Fruit fly (Drosophila melanogaster) whole organism, embryonic: Measurements from ENCODE around the gene Gmap.

ENCODE experiments used
- Bteb2 ChIP-seq: fragments of 200-800 bp; sonication (Bioruptor generic); optimal IDR thresholded peaks from 2 replicates; lab custom pipeline; 2016; ENCODE audit warnings: missing biosample characterization, missing genetic modification characterization
- CG12219 ChIP-seq: fragments of 200-800 bp; sonication (Bioruptor generic); optimal IDR thresholded peaks from 3 replicates; lab custom pipeline; 2018; ENCODE audit warnings: missing biosample characterization, mild to moderate bottlenecking, missing genetic modification characterization
- CG15601 ChIP-seq: fragments of 200-800 bp; sonication (Bioruptor generic); optimal IDR thresholded peaks from 3 replicates; lab custom pipeline; 2019; ENCODE audit warnings: missing biosample characterization, mild to moderate bottlenecking, missing genetic modification characterization, moderate library complexity
- CG17385 ChIP-seq: fragments of 200-800 bp; sonication (Bioruptor generic); optimal IDR thresholded peaks from 3 replicates; lab custom pipeline; 2018; ENCODE audit warnings: missing biosample characterization, mild to moderate bottlenecking, missing genetic modification characterization
- CG2202 ChIP-seq: fragments of 200-800 bp; sonication (Bioruptor generic); optimal IDR thresholded peaks from 2 replicates; lab custom pipeline; 2018; ENCODE audit warnings: missing biosample characterization, mild to moderate bottlenecking, missing genetic modification characterization
- CG2875 ChIP-seq: fragments of 200-800 bp; sonication (Bioruptor generic); optimal IDR thresholded peaks from 2 replicates; lab custom pipeline; 2017; ENCODE audit warnings: missing biosample characterization, mild to moderate bottlenecking, missing genetic modification characterization, missing genetic modification reagents
- CG3065 ChIP-seq: fragments of 200-800 bp; sonication (Bioruptor generic); optimal IDR thresholded peaks from 2 replicates; lab custom pipeline; 2016; ENCODE audit warnings: missing biosample characterization, missing genetic modification characterization
- CG34422 ChIP-seq: fragments of 200-800 bp; sonication (Bioruptor generic); IDR thresholded peaks from 3 replicates; pipeline ENCODE4 v1.3.6; 2022; ENCODE audit warnings: missing biosample characterization, missing genetic modification characterization
- CG4424 ChIP-seq: fragments of 200-800 bp; sonication (Bioruptor generic); optimal IDR thresholded peaks from 3 replicates; lab custom pipeline; 2016; ENCODE audit warnings: missing biosample characterization, missing genetic modification characterization
- CG4617 ChIP-seq: fragments of 200-800 bp; sonication (Bioruptor generic); optimal IDR thresholded peaks from 3 replicates; lab custom pipeline; 2016; ENCODE audit warnings: missing biosample characterization, missing genetic modification characterization, borderline replicate concordance
- CG6689 ChIP-seq: fragments of 200-800 bp; sonication (Bioruptor generic); IDR thresholded peaks from 2 replicates; pipeline ENCODE4 v1.3.6; 2022; ENCODE audit warnings: missing biosample characterization, missing genetic modification characterization
- CG6765 ChIP-seq: fragments of 200-800 bp; sonication (Bioruptor generic); optimal IDR thresholded peaks from 3 replicates; lab custom pipeline; 2017; ENCODE audit warnings: missing biosample characterization, mild to moderate bottlenecking, missing genetic modification characterization
- CG7786 ChIP-seq: fragments of 200-800 bp; sonication (Bioruptor generic); optimal IDR thresholded peaks from 2 replicates; lab custom pipeline; 2016; ENCODE audit warnings: missing biosample characterization, missing genetic modification characterization
- CG7987 ChIP-seq: fragments of 200-800 bp; sonication (Bioruptor generic); optimal IDR thresholded peaks from 2 replicates; lab custom pipeline; 2018; ENCODE audit warnings: missing biosample characterization, mild to moderate bottlenecking, missing genetic modification characterization, moderate library complexity
- CG9437 ChIP-seq: fragments of 200-800 bp; sonication (Bioruptor generic); optimal IDR thresholded peaks from 2 replicates; lab custom pipeline; 2018; ENCODE audit warnings: missing biosample characterization, mild to moderate bottlenecking, missing genetic modification characterization
- CG9797 ChIP-seq: fragments of 200-800 bp; sonication (Bioruptor generic); optimal IDR thresholded peaks from 3 replicates; lab custom pipeline; 2018; ENCODE audit warnings: missing biosample characterization, mild to moderate bottlenecking, missing genetic modification characterization
- CrebB ChIP-seq: fragments of 200-800 bp; sonication (Bioruptor generic); optimal IDR thresholded peaks from 3 replicates; lab custom pipeline; 2018; ENCODE audit warnings: missing biosample characterization, mild to moderate bottlenecking, missing genetic modification characterization
- Doc3 ChIP-seq: fragments of 200-800 bp; sonication (Bioruptor generic); IDR thresholded peaks from 3 replicates; pipeline ENCODE4 v1.3.6; 2022; ENCODE audit warnings: missing biosample characterization, missing genetic modification characterization; ENCODE audit not compliant: partially characterized antibody
- E2f2 ChIP-seq: fragments of 200-800 bp; sonication (Bioruptor generic); IDR thresholded peaks from 2 replicates; pipeline ENCODE4 v1.3.6; 2022; ENCODE audit warnings: missing biosample characterization, missing genetic modification characterization
- Ets65A ChIP-seq: fragments of 200-800 bp; sonication (Bioruptor generic); peaks from one replicate; lab custom pipeline; 2016; ENCODE audit warnings: missing biosample characterization, missing genetic modification characterization
- Fer1 ChIP-seq: fragments of 200-800 bp; sonication (Bioruptor generic); optimal IDR thresholded peaks from 2 replicates; lab custom pipeline; 2017; ENCODE audit warnings: missing biosample characterization, mild to moderate bottlenecking, missing genetic modification characterization
- H15 ChIP-seq: fragments of 200-800 bp; sonication (Bioruptor generic); IDR thresholded peaks from 3 replicates; pipeline ENCODE4 v1.3.6; 2022; ENCODE audit warnings: missing biosample characterization, missing genetic modification characterization
- Hr39 ChIP-seq: fragments of >200 bp; optimal IDR thresholded peaks from 2 replicates; lab custom pipeline; 2017
- Lhr ChIP-seq: fragments of 200-800 bp; sonication (Bioruptor generic); optimal IDR thresholded peaks from 3 replicates; lab custom pipeline; 2017; ENCODE audit warnings: mild to moderate bottlenecking, missing biosample characterization, missing genetic modification reagents, missing genetic modification characterization
- Lim3 ChIP-seq: fragments of 200-800 bp; sonication (Bioruptor generic); IDR thresholded peaks from 2 replicates; pipeline ENCODE4 v1.3.6; 2022; ENCODE audit warnings: missing biosample characterization, missing genetic modification characterization
- NC2β ChIP-seq: fragments of 200-800 bp; sonication (Bioruptor generic); optimal IDR thresholded peaks from 2 replicates; lab custom pipeline; 2016; ENCODE audit warnings: missing biosample characterization, missing genetic modification characterization
- Nf-YA ChIP-seq: fragments of 200-800 bp; sonication (Bioruptor generic); IDR thresholded peaks from 2 replicates; pipeline ENCODE4 v1.3.6; 2022; ENCODE audit warnings: missing biosample characterization, missing genetic modification characterization
- Sry-β ChIP-seq: fragments of 200-800 bp; sonication (Bioruptor generic); optimal IDR thresholded peaks from 2 replicates; lab custom pipeline; 2018; ENCODE audit warnings: missing biosample characterization, mild to moderate bottlenecking, missing genetic modification characterization, moderate library complexity
- Xrp1 ChIP-seq: fragments of 200-800 bp; sonication (Bioruptor generic); IDR thresholded peaks from 2 replicates; pipeline ENCODE4 v1.3.6; 2022; ENCODE audit warnings: missing biosample characterization, missing genetic modification characterization
- abd-A ChIP-seq: fragments of 200-800 bp; sonication (Bioruptor generic); optimal IDR thresholded peaks from 3 replicates; lab custom pipeline; 2019; ENCODE audit warnings: missing biosample characterization, mild to moderate bottlenecking, missing genetic modification characterization, moderate library complexity
- aop ChIP-seq: fragments of 200-800 bp; sonication (Bioruptor generic); IDR thresholded peaks from 2 replicates; pipeline ENCODE4 v1.3.6; 2022; ENCODE audit warnings: missing biosample characterization, missing genetic modification characterization
- ash1 ChIP-seq: fragments of 200-800 bp; sonication (Bioruptor generic); optimal IDR thresholded peaks from 2 replicates; lab custom pipeline; 2018; ENCODE audit warnings: missing biosample characterization, mild to moderate bottlenecking, missing genetic modification characterization
- bab2 ChIP-seq: fragments of 200-800 bp; sonication (Bioruptor generic); optimal IDR thresholded peaks from 2 replicates; lab custom pipeline; 2016; ENCODE audit warnings: missing biosample characterization, missing genetic modification characterization
- bigmax ChIP-seq: fragments of 200-800 bp; sonication (Bioruptor generic); optimal IDR thresholded peaks from 2 replicates; lab custom pipeline; 2018; ENCODE audit warnings: missing biosample characterization, mild to moderate bottlenecking, missing genetic modification characterization
- caup ChIP-seq: fragments of 200-800 bp; sonication (Bioruptor generic); optimal IDR thresholded peaks from 3 replicates; lab custom pipeline; 2017; ENCODE audit warnings: missing biosample characterization, mild to moderate bottlenecking, missing genetic modification characterization, moderate library complexity; ENCODE audit not compliant: severe bottlenecking
- dmrt99B ChIP-seq: fragments of 200-800 bp; sonication (Bioruptor generic); optimal IDR thresholded peaks from 2 replicates; lab custom pipeline; 2018; ENCODE audit warnings: missing biosample characterization, mild to moderate bottlenecking, missing genetic modification characterization, moderate library complexity
- eyg ChIP-seq: fragments of 200-800 bp; sonication (Bioruptor generic); optimal IDR thresholded peaks from 3 replicates; lab custom pipeline; 2016; ENCODE audit warnings: missing biosample characterization, missing genetic modification characterization
- gcm2 ChIP-seq: fragments of 200-800 bp; sonication (Bioruptor generic); optimal IDR thresholded peaks from 2 replicates; lab custom pipeline; 2016; ENCODE audit warnings: missing biosample characterization, missing genetic modification characterization
- gro ChIP-seq: fragments of 200-800 bp; sonication (Bioruptor generic); optimal IDR thresholded peaks from 2 replicates; lab custom pipeline; 2016; ENCODE audit warnings: missing biosample characterization, missing genetic modification characterization
- hb ChIP-seq: fragments of 200-800 bp; sonication (Bioruptor generic); IDR thresholded peaks from 3 replicates; pipeline ENCODE4 v1.3.6; 2022; ENCODE audit warnings: missing biosample characterization, missing genetic modification characterization; ENCODE audit not compliant: partially characterized antibody
- kay ChIP-seq: fragments of 200-800 bp; sonication (Bioruptor generic); optimal IDR thresholded peaks from 2 replicates; lab custom pipeline; 2016; ENCODE audit warnings: missing biosample characterization, missing genetic modification characterization
- p53 ChIP-seq: fragments of 200-800 bp; sonication (Bioruptor generic); optimal IDR thresholded peaks from 2 replicates; lab custom pipeline; 2016; ENCODE audit warnings: missing biosample characterization, missing genetic modification characterization
- pho ChIP-seq: fragments of 200-800 bp; sonication (Bioruptor generic); optimal IDR thresholded peaks from 2 replicates; lab custom pipeline; 2016; ENCODE audit warnings: missing biosample characterization, missing genetic modification characterization
- pzg ChIP-seq: fragments of 200-800 bp; sonication (Bioruptor generic); optimal IDR thresholded peaks from 3 replicates; lab custom pipeline; 2018; ENCODE audit warnings: missing biosample characterization, mild to moderate bottlenecking, missing genetic modification characterization, moderate library complexity
- run ChIP-seq: fragments of 200-800 bp; sonication (Bioruptor generic); optimal IDR thresholded peaks from 3 replicates; lab custom pipeline; 2018; ENCODE audit warnings: missing biosample characterization, mild to moderate bottlenecking, missing genetic modification characterization
- sna ChIP-seq: fragments of 200-800 bp; sonication (Bioruptor generic); IDR thresholded peaks from 2 replicates; pipeline ENCODE4 v1.3.6; 2022; ENCODE audit warnings: missing biosample characterization, missing genetic modification characterization; ENCODE audit not compliant: partially characterized antibody
- stc ChIP-seq: fragments of 200-800 bp; sonication (Bioruptor generic); IDR thresholded peaks from 2 replicates; pipeline ENCODE4 v1.3.6; 2022; ENCODE audit warnings: missing biosample characterization, missing genetic modification characterization
- stwl ChIP-seq: fragments of 200-800 bp; sonication (Bioruptor generic); optimal IDR thresholded peaks from 3 replicates; lab custom pipeline; 2018; ENCODE audit warnings: missing biosample characterization, mild to moderate bottlenecking, missing genetic modification characterization, moderate library complexity
- tin ChIP-seq: fragments of 200-800 bp; sonication (Bioruptor generic); optimal IDR thresholded peaks from 3 replicates; lab custom pipeline; 2016; ENCODE audit warnings: missing biosample characterization, missing genetic modification characterization
- vfl ChIP-seq: fragments of 200-800 bp; sonication (Bioruptor generic); optimal IDR thresholded peaks from 2 replicates; lab custom pipeline; 2016; ENCODE audit warnings: missing biosample characterization, missing genetic modification characterization
- vnd ChIP-seq: fragments of 200-800 bp; sonication (Bioruptor generic); IDR thresholded peaks from 3 replicates; pipeline ENCODE4 v1.3.6; 2022; ENCODE audit warnings: missing biosample characterization, missing genetic modification characterization; ENCODE audit not compliant: partially characterized antibody
- zfh1 ChIP-seq: fragments of 200-800 bp; sonication (Bioruptor generic); IDR thresholded peaks from 3 replicates; pipeline ENCODE4 v1.3.6; 2022; ENCODE audit warnings: missing biosample characterization, missing genetic modification characterization

Gmap gene

dm6 chrX:15462436-15462857, 24.3 kb upstream of the Gmap start, which contains the start of the genes shtd, CG6294 and CG6299 (continued):
- TF ChIP-seq bigmax (GFP tag; lab: Kevin White, UChicago), result no peak
- TF ChIP-seq Bteb2 (GFP tag; lab: Kevin White, UChicago), result no peak
- no peak for TF ChIP-seq H15 (GFP tag; lab: Robert Waterston, UW)
- TF ChIP-seq Nf-YA (GFP tag; lab: Robert Waterston, UW), result no peak
- peak; percentile 83 for TF ChIP-seq Doc3 (GFP tag; lab: Robert Waterston, UW)
- TF ChIP-seq vfl, result peak; percentile 19
- TF ChIP-seq CG2875, result no peak
- peak; percentile 83 for TF ChIP-seq E2f2 (GFP tag; lab: Robert Waterston, UW)
- no peak for TF ChIP-seq Fer1 (GFP tag; lab: Kevin White, UChicago)
- TF ChIP-seq NC2β (GFP tag; lab: Kevin White, UChicago), result no peak
- TF ChIP-seq CG15601 (tag; lab: Kevin White, UChicago), result no peak
- no peak for TF ChIP-seq gcm2
- TF ChIP-seq CG9437 (GFP tag; lab: Kevin White, UChicago), result no peak
- TF ChIP-seq bab2 (GFP tag; lab: Kevin White, UChicago), result no peak
- TF ChIP-seq abd-A (tag; lab: Kevin White, UChicago), result no peak
- TF ChIP-seq zfh1 (GFP tag; lab: Robert Waterston, UW), result no peak
- peak; percentile 26 for TF ChIP-seq CrebB (tag; lab: Kevin White, UChicago)
- peak; percentile 45 for TF ChIP-seq CG9797 (GFP tag; lab: Kevin White, UChicago)
- no peak for TF ChIP-seq Hr39 (lab: Kevin White, UChicago)
- no peak for TF ChIP-seq CG6689 (GFP tag; lab: Robert Waterston, UW)
- TF ChIP-seq dmrt99B, result no peak
- no peak for TF ChIP-seq CG6765 (GFP tag; lab: Kevin White, UChicago)
- no peak for TF ChIP-seq kay
- TF ChIP-seq CG3065 (GFP tag; lab: Kevin White, UChicago), result no peak
- no peak for TF ChIP-seq stc (GFP tag; lab: Robert Waterston, UW)
- TF ChIP-seq Lhr (GFP tag; lab: Kevin White, UChicago), result peak; percentile 47
- TF ChIP-seq sna (GFP tag; lab: Robert Waterston, UW), result peak; percentile 96
- TF ChIP-seq p53 (GFP tag; lab: Kevin White, UChicago), result no peak
- peak; percentile 98 for TF ChIP-seq hb (GFP tag; lab: Robert Waterston, UW)
- TF ChIP-seq aop (GFP tag; lab: Robert Waterston, UW), result no peak
- TF ChIP-seq CG4617 (GFP tag; lab: Kevin White, UChicago), result peak; percentile 59
- TF ChIP-seq CG12219 (GFP tag; lab: Kevin White, UChicago), result no peak
- TF ChIP-seq CG2202 (tag; lab: Kevin White, UChicago), result no peak
- TF ChIP-seq Xrp1 (GFP tag; lab: Robert Waterston, UW), result no peak
- no peak for TF ChIP-seq run
- TF ChIP-seq pzg, result peak; percentile 87
- no peak for TF ChIP-seq caup (GFP tag; lab: Kevin White, UChicago)
- peak; percentile 98 for TF ChIP-seq vnd (GFP tag; lab: Robert Waterston, UW)
- TF ChIP-seq CG7786 (GFP tag; lab: Kevin White, UChicago), result no peak
- 0 out of 3 replicates have a peak, but pooled peaks have one; percentile 16 for TF ChIP-seq CG34422 (GFP tag; lab: Robert Waterston, UW)
- TF ChIP-seq tin (GFP tag; lab: Kevin White, UChicago), result peak; percentile 28
- TF ChIP-seq Lim3 (GFP tag; lab: Robert Waterston, UW), result no peak
- no peak for TF ChIP-seq eyg (GFP tag; lab: Kevin White, UChicago)
- no peak for TF ChIP-seq Sry-β (GFP tag; lab: Kevin White, UChicago)
- TF ChIP-seq gro (GFP tag; lab: Kevin White, UChicago), result no peak
- peak; percentile 86 for TF ChIP-seq Ets65A (GFP tag; lab: Kevin White, UChicago)
- no peak for TF ChIP-seq CG4424
- no peak for TF ChIP-seq CG17385
- no peak for TF ChIP-seq ash1 (GFP tag; lab: Kevin White, UChicago)
- peak; percentile 76 for TF ChIP-seq stwl (tag; lab: Kevin White, UChicago)
- peak; percentile 1 for TF ChIP-seq pho
- TF ChIP-seq CG7987 (GFP tag; lab: Kevin White, UChicago), result no peak
